Fruit fly (Drosophila melanogaster) whole organism, embryonic: ENCODE measurements around the gene Xport-B.
A peak's percentile ranks its signal among the peaks of the same experiment; 100 is the strongest.

Experiments used
- ATbp ChIP-seq: fragments of 200-800 bp; sonication (Bioruptor generic); optimal IDR thresholded peaks from 2 replicates; lab custom pipeline; 2017; ENCODE audit warnings: missing biosample characterization, mild to moderate bottlenecking, missing genetic modification characterization, missing genetic modification reagents
- Asciz ChIP-seq: fragments of 200-800 bp; sonication (Bioruptor generic); optimal IDR thresholded peaks from 2 replicates; lab custom pipeline; 2017; ENCODE audit warnings: missing biosample characterization, mild to moderate bottlenecking, missing genetic modification characterization, missing genetic modification reagents
- CG10209 ChIP-seq: fragments of 200-800 bp; sonication (Bioruptor generic); optimal IDR thresholded peaks from 3 replicates; lab custom pipeline; 2017; ENCODE audit warnings: missing biosample characterization, mild to moderate bottlenecking, missing genetic modification characterization, missing genetic modification reagents
- CG11560 ChIP-seq: fragments of 200-800 bp; sonication (Bioruptor generic); IDR thresholded peaks from 3 replicates; pipeline ENCODE4 v1.3.6; 2022; ENCODE audit warnings: missing biosample characterization, missing genetic modification characterization
- CG11695 ChIP-seq: fragments of 200-800 bp; sonication (Bioruptor generic); IDR thresholded peaks from 3 replicates; pipeline ENCODE4 v1.3.6; 2022; ENCODE audit warnings: missing biosample characterization, missing genetic modification characterization
- CG13624 ChIP-seq: fragments of 200-800 bp; sonication (Bioruptor generic); optimal IDR thresholded peaks from 2 replicates; lab custom pipeline; 2016; ENCODE audit warnings: missing biosample characterization, missing genetic modification characterization
- CG16813 ChIP-seq: fragments of 200-800 bp; sonication (Bioruptor generic); IDR thresholded peaks from 3 replicates; pipeline ENCODE4 v1.3.6; 2022; ENCODE audit warnings: missing biosample characterization, missing genetic modification characterization; ENCODE audit not compliant: partially characterized antibody
- CG16815 ChIP-seq: fragments of 200-800 bp; sonication (Bioruptor generic); optimal IDR thresholded peaks from 3 replicates; lab custom pipeline; 2017; ENCODE audit warnings: missing biosample characterization, mild to moderate bottlenecking, missing genetic modification characterization
- CG2120 ChIP-seq: fragments of 200-800 bp; sonication (Bioruptor generic); optimal IDR thresholded peaks from 3 replicates; lab custom pipeline; 2016; ENCODE audit warnings: missing biosample characterization, missing genetic modification characterization
- CG30431 ChIP-seq: fragments of 200-800 bp; sonication (Bioruptor generic); optimal IDR thresholded peaks from 2 replicates; lab custom pipeline; 2017; ENCODE audit warnings: missing biosample characterization, missing genetic modification characterization
- CG31365 ChIP-seq: fragments of 200-800 bp; sonication (Bioruptor generic); optimal IDR thresholded peaks from 2 replicates; lab custom pipeline; 2018; ENCODE audit warnings: missing biosample characterization, mild to moderate bottlenecking, missing genetic modification characterization
- CG32772 ChIP-seq: fragments of 200-800 bp; sonication (Bioruptor generic); IDR thresholded peaks from 2 replicates; pipeline ENCODE4 v1.3.6; 2022; ENCODE audit warnings: missing biosample characterization, missing genetic modification characterization
- CG5180 ChIP-seq: fragments of 200-800 bp; sonication (Bioruptor generic); optimal IDR thresholded peaks from 3 replicates; lab custom pipeline; 2017; ENCODE audit warnings: missing biosample characterization, missing genetic modification characterization, mild to moderate bottlenecking, moderate library complexity, missing genetic modification reagents
- CG6654 ChIP-seq: fragments of 200-800 bp; sonication (Bioruptor generic); optimal IDR thresholded peaks from 2 replicates; lab custom pipeline; 2017; ENCODE audit warnings: missing biosample characterization, mild to moderate bottlenecking, missing genetic modification characterization
- CG6683 ChIP-seq: fragments of 200-800 bp; sonication (Bioruptor generic); optimal IDR thresholded peaks from 2 replicates; lab custom pipeline; 2017; ENCODE audit warnings: missing biosample characterization, mild to moderate bottlenecking, missing genetic modification characterization, missing genetic modification reagents
- CG7357 ChIP-seq: fragments of 200-800 bp; sonication (Bioruptor generic); IDR thresholded peaks from 3 replicates; pipeline ENCODE4 v1.3.6; 2022; ENCODE audit warnings: missing biosample characterization, missing genetic modification characterization
- CG7556 ChIP-seq: fragments of 200-800 bp; sonication (Bioruptor generic); optimal IDR thresholded peaks from 2 replicates; lab custom pipeline; 2017; ENCODE audit warnings: missing biosample characterization, mild to moderate bottlenecking, missing genetic modification characterization
- CG8089 ChIP-seq: fragments of 200-800 bp; sonication (Bioruptor generic); optimal IDR thresholded peaks from 3 replicates; lab custom pipeline; 2016; ENCODE audit warnings: missing biosample characterization, missing genetic modification characterization
- CG9797 ChIP-seq: fragments of 200-800 bp; sonication (Bioruptor generic); optimal IDR thresholded peaks from 3 replicates; lab custom pipeline; 2018; ENCODE audit warnings: missing biosample characterization, mild to moderate bottlenecking, missing genetic modification characterization
- CoRest ChIP-seq: fragments of 200-800 bp; sonication (Bioruptor generic); optimal IDR thresholded peaks from 3 replicates; lab custom pipeline; 2018; ENCODE audit warnings: missing biosample characterization, mild to moderate bottlenecking, missing genetic modification characterization, moderate library complexity
- Dp ChIP-seq: fragments of 200-800 bp; sonication (Bioruptor generic); optimal IDR thresholded peaks from 2 replicates; lab custom pipeline; 2018; ENCODE audit warnings: missing biosample characterization, mild to moderate bottlenecking, missing genetic modification characterization, moderate library complexity
- NC2α ChIP-seq: fragments of 200-800 bp; sonication (Bioruptor generic); optimal IDR thresholded peaks from 2 replicates; lab custom pipeline; 2016; ENCODE audit warnings: missing biosample characterization, missing genetic modification characterization
- Poxn ChIP-seq: fragments of 200-800 bp; sonication (Bioruptor generic); IDR thresholded peaks from 2 replicates; pipeline ENCODE4 v1.3.6; 2022; ENCODE audit warnings: missing biosample characterization, missing genetic modification characterization
- Ravus ChIP-seq: fragments of 200-800 bp; sonication (Bioruptor generic); IDR thresholded peaks from 2 replicates; pipeline ENCODE4 v1.3.6; 2022; ENCODE audit warnings: missing biosample characterization, missing genetic modification characterization
- Rx ChIP-seq: fragments of 200-800 bp; sonication (Bioruptor generic); IDR thresholded peaks from 2 replicates; pipeline ENCODE4 v1.3.6; 2022; ENCODE audit warnings: missing biosample characterization, missing genetic modification characterization
- Sox100B ChIP-seq: fragments of 200-800 bp; sonication (Bioruptor generic); optimal IDR thresholded peaks from 3 replicates; lab custom pipeline; 2018; ENCODE audit warnings: missing biosample characterization, mild to moderate bottlenecking, missing genetic modification characterization
- ac ChIP-seq: fragments of 200-800 bp; sonication (Bioruptor generic); optimal IDR thresholded peaks from 3 replicates; lab custom pipeline; 2017; ENCODE audit warnings: missing biosample characterization, mild to moderate bottlenecking, missing genetic modification characterization
- bigmax ChIP-seq: fragments of 200-800 bp; sonication (Bioruptor generic); optimal IDR thresholded peaks from 2 replicates; lab custom pipeline; 2018; ENCODE audit warnings: missing biosample characterization, mild to moderate bottlenecking, missing genetic modification characterization
- cad ChIP-seq: fragments of >200 bp; optimal IDR thresholded peaks from 2 replicates; lab custom pipeline; 2017; ENCODE audit warnings: missing biosample characterization, missing genetic modification characterization
- caup ChIP-seq: fragments of 200-800 bp; sonication (Bioruptor generic); optimal IDR thresholded peaks from 3 replicates; lab custom pipeline; 2017; ENCODE audit warnings: missing biosample characterization, mild to moderate bottlenecking, missing genetic modification characterization, moderate library complexity; ENCODE audit not compliant: severe bottlenecking
- cg ChIP-seq: fragments of 200-800 bp; sonication (Bioruptor generic); optimal IDR thresholded peaks from 3 replicates; lab custom pipeline; 2019; ENCODE audit warnings: missing biosample characterization, mild to moderate bottlenecking, missing genetic modification characterization, moderate library complexity
- chn ChIP-seq: fragments of 200-800 bp; sonication (Bioruptor generic); optimal IDR thresholded peaks from 2 replicates; lab custom pipeline; 2016; ENCODE audit warnings: missing biosample characterization, missing genetic modification characterization
- ci ChIP-seq: fragments of 200-800 bp; sonication (Bioruptor generic); IDR thresholded peaks from 3 replicates; pipeline ENCODE4 v1.3.6; 2022; ENCODE audit warnings: missing biosample characterization, missing genetic modification characterization
- dmrt11E ChIP-seq: fragments of 200-800 bp; sonication (Bioruptor generic); optimal IDR thresholded peaks from 3 replicates; lab custom pipeline; 2018; ENCODE audit warnings: missing biosample characterization, mild to moderate bottlenecking, missing genetic modification characterization, moderate library complexity
- dpn ChIP-seq, 2 experiments: fragments of 200-800 bp; sonication (Bioruptor generic); optimal IDR thresholded peaks; 3 replicates each; lab custom pipeline; 2016; ENCODE audit warnings: missing biosample characterization in 2 of 2, missing genetic modification characterization in 2 of 2
- ewg ChIP-seq: fragments of 200-800 bp; sonication (Bioruptor generic); optimal IDR thresholded peaks from 3 replicates; lab custom pipeline; 2017; ENCODE audit warnings: mild to moderate bottlenecking, missing biosample characterization, missing genetic modification reagents, missing genetic modification characterization
- exex ChIP-seq: fragments of 200-800 bp; sonication (Bioruptor generic); optimal IDR thresholded peaks from 4 replicates; lab custom pipeline; 2018; ENCODE audit warnings: missing biosample characterization, mild to moderate bottlenecking, missing genetic modification characterization, moderate library complexity
- fd64A ChIP-seq: fragments of 200-800 bp; sonication (Bioruptor generic); optimal IDR thresholded peaks from 3 replicates; lab custom pipeline; 2018; ENCODE audit warnings: missing biosample characterization, mild to moderate bottlenecking, missing genetic modification characterization
- fu2 ChIP-seq: fragments of 200-800 bp; sonication (Bioruptor generic); optimal IDR thresholded peaks from 2 replicates; lab custom pipeline; 2016; ENCODE audit warnings: missing biosample characterization, missing genetic modification characterization
- insv ChIP-seq, 2 experiments: fragments of 200-800 bp; sonication (Bioruptor generic); optimal IDR thresholded peaks; 3 replicates each; lab custom pipeline; 2016 to 2018; ENCODE audit warnings: missing biosample characterization in 2 of 2, missing genetic modification characterization in 2 of 2
- kah ChIP-seq: fragments of 200-800 bp; sonication (Bioruptor generic); optimal IDR thresholded peaks from 2 replicates; lab custom pipeline; 2018; ENCODE audit warnings: missing biosample characterization, mild to moderate bottlenecking, missing genetic modification characterization
- knrl ChIP-seq: fragments of 200-800 bp; sonication (Bioruptor generic); IDR thresholded peaks from 3 replicates; pipeline ENCODE4 v1.3.6; 2022; ENCODE audit warnings: missing biosample characterization, missing genetic modification characterization; ENCODE audit not compliant: partially characterized antibody
- mirr ChIP-seq: fragments of 200-800 bp; sonication (Bioruptor generic); optimal IDR thresholded peaks from 3 replicates; lab custom pipeline; 2018; ENCODE audit warnings: missing biosample characterization, mild to moderate bottlenecking, missing genetic modification characterization
- pzg ChIP-seq: fragments of 200-800 bp; sonication (Bioruptor generic); optimal IDR thresholded peaks from 3 replicates; lab custom pipeline; 2018; ENCODE audit warnings: missing biosample characterization, mild to moderate bottlenecking, missing genetic modification characterization, moderate library complexity
- sima ChIP-seq: fragments of 200-800 bp; sonication (Bioruptor generic); optimal IDR thresholded peaks from 2 replicates; lab custom pipeline; 2016; ENCODE audit warnings: missing biosample characterization, missing genetic modification characterization
- so ChIP-seq: fragments of 200-800 bp; sonication (Bioruptor generic); IDR thresholded peaks from 3 replicates; pipeline ENCODE4 v1.3.6; 2022; ENCODE audit warnings: missing biosample characterization, missing genetic modification characterization
- vfl ChIP-seq: fragments of 200-800 bp; sonication (Bioruptor generic); optimal IDR thresholded peaks from 2 replicates; lab custom pipeline; 2016; ENCODE audit warnings: missing biosample characterization, missing genetic modification characterization
- vnd ChIP-seq: fragments of 200-800 bp; sonication (Bioruptor generic); IDR thresholded peaks from 3 replicates; pipeline ENCODE4 v1.3.6; 2022; ENCODE audit warnings: missing biosample characterization, missing genetic modification characterization; ENCODE audit not compliant: partially characterized antibody
- zf30C ChIP-seq: fragments of 200-800 bp; sonication (Bioruptor generic); optimal IDR thresholded peaks from 3 replicates; lab custom pipeline; 2018; ENCODE audit warnings: missing biosample characterization, mild to moderate bottlenecking, missing genetic modification characterization

Gene Xport-B

DNA sequence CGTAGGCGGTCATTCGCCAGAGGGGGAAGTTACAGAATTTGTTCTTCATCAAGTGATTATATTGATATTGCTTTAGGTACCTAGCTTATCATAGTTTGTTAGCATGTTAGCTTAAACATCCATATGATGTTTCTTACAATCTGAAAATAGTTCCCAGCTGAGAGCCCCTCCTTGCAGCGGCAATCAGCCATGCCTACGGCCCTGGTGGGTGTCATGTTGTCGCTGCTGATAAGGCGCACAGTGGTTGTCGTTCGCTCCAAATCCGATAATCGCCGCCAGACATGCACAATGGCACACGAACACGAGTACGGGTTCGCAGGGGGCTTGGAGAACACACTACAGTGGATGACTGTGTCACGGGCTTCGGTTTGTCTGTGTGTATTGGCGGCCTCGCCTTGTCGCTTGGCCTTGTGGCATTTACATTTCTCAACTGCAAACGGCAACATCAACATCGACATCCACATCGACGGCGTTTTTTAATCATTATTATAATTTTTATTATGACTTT lies 9.2 kb downstream of the Xport-B start (continued):
- TF ChIP-seq caup (GFP tag; lab: Kevin White, UChicago) (peak; percentile 79), sima (GFP tag; lab: Kevin White, UChicago) (no peak), Rx (peak; percentile 80), kah (GFP tag; lab: Kevin White, UChicago) (peak; percentile 15), CG6654 (no peak), fu2 (GFP tag; lab: Kevin White, UChicago) (peak; percentile 83), exex (tag; lab: Kevin White, UChicago) (peak; percentile 49), CG11695 (peak; percentile 87; the same call in 2 of the 3 replicates), CG9797 (GFP tag; lab: Kevin White, UChicago) (no peak), vfl (GFP tag; lab: Kevin White, UChicago) (peak; percentile 31), CG5180 (GFP tag; lab: Kevin White, UChicago) (peak; percentile 49), pzg (GFP tag; lab: Kevin White, UChicago) (peak; percentile 20), CG11560 (tag; lab: Robert Waterston, UW) (0 out of 3 replicates have a peak, but pooled peaks have one; percentile 45), CG7556 (GFP tag; lab: Kevin White, UChicago) (peak; percentile 69), ATbp (peak; percentile 78), CG13624 (GFP tag; lab: Kevin White, UChicago) (peak; percentile 85), NC2α (GFP tag; lab: Kevin White, UChicago) (peak; percentile 28), ac (GFP tag; lab: Kevin White, UChicago) (peak; percentile 21), fd64A (peak; percentile 49), CG8089 (GFP tag; lab: Kevin White, UChicago) (peak; percentile 44), CG30431 (GFP tag; lab: Kevin White, UChicago) (peak; percentile 54), mirr (peak; percentile 68), cg (GFP tag; lab: Kevin White, UChicago) (peak; percentile 32), bigmax (no peak), Dp (GFP tag; lab: Kevin White, UChicago) (no peak), CG16815 (GFP tag; lab: Kevin White, UChicago) (peak; percentile 68), dpn (GFP tag; optimal IDR thresholded peaks at IDR 0.05; lab: Kevin White, UChicago) (peak; percentile 71 to 89), so (GFP tag; lab: Robert Waterston, UW) (peak; percentile 86), Asciz (peak; percentile 50), knrl (GFP tag; lab: Robert Waterston, UW) (0 out of 3 replicates have a peak, but pooled peaks have one; percentile 6), zf30C (GFP tag; lab: Kevin White, UChicago) (no peak), chn (GFP tag; lab: Kevin White, UChicago) (peak; percentile 67), CG32772 (peak; percentile 81), vnd (GFP tag; lab: Robert Waterston, UW) (no peak), CG2120 (GFP tag; lab: Kevin White, UChicago) (peak; percentile 94), ci (GFP tag; lab: Robert Waterston, UW) (peak; percentile 90), CG7357 (GFP tag; lab: Robert Waterston, UW) (peak; percentile 34; the same call in 1 of the 3 replicates), dmrt11E (peak; percentile 46), insv (GFP tag; optimal IDR thresholded peaks at IDR 0.05; lab: Kevin White, UChicago) (no peak), Sox100B (peak; percentile 55), Poxn (GFP tag; lab: Robert Waterston, UW) (no peak), Ravus (GFP tag; lab: Robert Waterston, UW) (no peak; the same call in 1 of the 2 replicates), CoRest (tag; lab: Kevin White, UChicago) (peak; percentile 79), CG16813 (GFP tag; lab: Robert Waterston, UW) (0 out of 3 replicates have a peak, but pooled peaks have one; percentile 4), CG31365 (tag; lab: Kevin White, UChicago) (peak; percentile 18), CG6683 (peak; percentile 37), cad (no peak), ewg (GFP tag; lab: Kevin White, UChicago) (peak; percentile 68), CG10209 (GFP tag; lab: Kevin White, UChicago) (peak; percentile 81)
